Fruit fly (Drosophila melanogaster) whole organism, embryonic: ENCODE measurements around the gene CG8419.

ENCODE experiments used
- Antp ChIP-seq: fragments of 200-800 bp; sonication (Bioruptor generic); optimal IDR thresholded peaks from 3 replicates; lab custom pipeline; 2016; ENCODE audit warnings: missing biosample characterization, missing genetic modification characterization
- CG12071 ChIP-seq: fragments of 200-800 bp; sonication (Bioruptor generic); optimal IDR thresholded peaks from 3 replicates; lab custom pipeline; 2018; ENCODE audit warnings: missing biosample characterization, mild to moderate bottlenecking, missing genetic modification characterization
- CG12104 ChIP-seq: fragments of 200-800 bp; sonication (Bioruptor generic); optimal IDR thresholded peaks from 3 replicates; lab custom pipeline; 2016; ENCODE audit warnings: missing biosample characterization, missing genetic modification characterization
- CG12942 ChIP-seq: fragments of 200-800 bp; sonication (Bioruptor generic); optimal IDR thresholded peaks from 3 replicates; lab custom pipeline; 2016; ENCODE audit warnings: missing biosample characterization, missing genetic modification characterization
- CG13424 ChIP-seq: fragments of 200-800 bp; sonication (Bioruptor generic); optimal IDR thresholded peaks from 2 replicates; lab custom pipeline; 2019; ENCODE audit warnings: missing biosample characterization, mild to moderate bottlenecking, missing genetic modification characterization, moderate library complexity
- CG14050 ChIP-seq: fragments of 200-800 bp; sonication (Bioruptor generic); IDR thresholded peaks from 3 replicates; pipeline ENCODE4 v1.3.6; 2022; ENCODE audit warnings: missing biosample characterization, missing genetic modification characterization
- CG14667 ChIP-seq: fragments of 200-800 bp; sonication (Bioruptor generic); IDR thresholded peaks from 2 replicates; pipeline ENCODE4 v1.3.6; 2022; ENCODE audit warnings: missing biosample characterization, missing genetic modification characterization
- CG14860 ChIP-seq: fragments of 200-800 bp; sonication (Bioruptor generic); IDR thresholded peaks from 3 replicates; pipeline ENCODE4 v1.3.6; 2022; ENCODE audit warnings: missing biosample characterization, missing genetic modification characterization; ENCODE audit not compliant: partially characterized antibody
- CG1603 ChIP-seq: fragments of 200-800 bp; sonication (Bioruptor generic); optimal IDR thresholded peaks from 2 replicates; lab custom pipeline; 2019; ENCODE audit warnings: missing biosample characterization, mild to moderate bottlenecking, missing genetic modification characterization, moderate library complexity
- CG16779 ChIP-seq: fragments of 200-800 bp; sonication (Bioruptor generic); IDR thresholded peaks from 2 replicates; pipeline ENCODE4 v1.3.6; 2022; ENCODE audit warnings: missing biosample characterization, missing genetic modification characterization
- CG18262 ChIP-seq: fragments of 200-800 bp; optimal IDR thresholded peaks from 3 replicates; lab custom pipeline; 2019; ENCODE audit warnings: missing biosample characterization, mild to moderate bottlenecking, missing genetic modification characterization, moderate library complexity
- CG1832 ChIP-seq: fragments of 200-800 bp; sonication (Bioruptor generic); optimal IDR thresholded peaks from 2 replicates; lab custom pipeline; 2017; ENCODE audit warnings: missing biosample characterization, mild to moderate bottlenecking, missing genetic modification characterization, inconsistent platforms
- CG18476 ChIP-seq: fragments of 200-800 bp; sonication (Bioruptor generic); optimal IDR thresholded peaks from 2 replicates; lab custom pipeline; 2016; ENCODE audit warnings: missing biosample characterization, mild to moderate bottlenecking, missing genetic modification characterization
- CG2116 ChIP-seq: fragments of 200-800 bp; sonication (Bioruptor generic); optimal IDR thresholded peaks from 3 replicates; lab custom pipeline; 2018; ENCODE audit warnings: missing biosample characterization, mild to moderate bottlenecking, missing genetic modification characterization
- CG30431 ChIP-seq: fragments of 200-800 bp; sonication (Bioruptor generic); optimal IDR thresholded peaks from 2 replicates; lab custom pipeline; 2017; ENCODE audit warnings: missing biosample characterization, missing genetic modification characterization
- CG3065 ChIP-seq: fragments of 200-800 bp; sonication (Bioruptor generic); optimal IDR thresholded peaks from 2 replicates; lab custom pipeline; 2016; ENCODE audit warnings: missing biosample characterization, missing genetic modification characterization
- CG31388 ChIP-seq: fragments of 200-800 bp; sonication (Bioruptor generic); optimal IDR thresholded peaks from 2 replicates; lab custom pipeline; 2016; ENCODE audit warnings: missing biosample characterization, missing genetic modification characterization
- CG32767 ChIP-seq: fragments of 200-800 bp; sonication (Bioruptor generic); IDR thresholded peaks from 2 replicates; pipeline ENCODE4 v1.3.6; 2022; ENCODE audit warnings: missing biosample characterization, missing genetic modification characterization
- CG34422 ChIP-seq: fragments of 200-800 bp; sonication (Bioruptor generic); IDR thresholded peaks from 3 replicates; pipeline ENCODE4 v1.3.6; 2022; ENCODE audit warnings: missing biosample characterization, missing genetic modification characterization
- CG6654 ChIP-seq: fragments of 200-800 bp; sonication (Bioruptor generic); optimal IDR thresholded peaks from 2 replicates; lab custom pipeline; 2017; ENCODE audit warnings: missing biosample characterization, mild to moderate bottlenecking, missing genetic modification characterization
- CG7786 ChIP-seq: fragments of 200-800 bp; sonication (Bioruptor generic); optimal IDR thresholded peaks from 2 replicates; lab custom pipeline; 2016; ENCODE audit warnings: missing biosample characterization, missing genetic modification characterization
- CG7963 ChIP-seq: fragments of 200-800 bp; sonication (Bioruptor generic); IDR thresholded peaks from 3 replicates; pipeline ENCODE4 v1.3.6; 2022; ENCODE audit warnings: missing biosample characterization, missing genetic modification characterization; ENCODE audit not compliant: partially characterized antibody
- CG9609 ChIP-seq: fragments of 200-800 bp; sonication (Bioruptor generic); optimal IDR thresholded peaks from 3 replicates; lab custom pipeline; 2016; ENCODE audit warnings: missing biosample characterization, missing genetic modification characterization
- CG9876 ChIP-seq: fragments of 200-800 bp; sonication (Bioruptor generic); optimal IDR thresholded peaks from 2 replicates; lab custom pipeline; 2016; ENCODE audit warnings: missing biosample characterization, missing genetic modification characterization
- CHES-1-like ChIP-seq: fragments of 200-800 bp; sonication (Bioruptor generic); optimal IDR thresholded peaks from 2 replicates; lab custom pipeline; 2016; ENCODE audit warnings: missing biosample characterization, missing genetic modification characterization
- Chrac-16 ChIP-seq: fragments of 200-800 bp; sonication (Bioruptor generic); optimal IDR thresholded peaks from 3 replicates; lab custom pipeline; 2016; ENCODE audit warnings: missing biosample characterization, missing genetic modification characterization
- Doc2 ChIP-seq: fragments of 200-800 bp; sonication (Bioruptor generic); IDR thresholded peaks from 2 replicates; pipeline ENCODE4 v1.3.6; 2022; ENCODE audit warnings: missing biosample characterization, missing genetic modification characterization
- E2f1 ChIP-seq: fragments of 200-800 bp; sonication (Bioruptor generic); IDR thresholded peaks from 2 replicates; pipeline ENCODE4 v1.3.6; 2022; ENCODE audit warnings: missing biosample characterization, missing genetic modification characterization
- HLH54F ChIP-seq: fragments of 200-800 bp; sonication (Bioruptor generic); optimal IDR thresholded peaks from 3 replicates; lab custom pipeline; 2016; ENCODE audit warnings: missing biosample characterization, missing genetic modification characterization
- Hr3 ChIP-seq: fragments of 200-800 bp; sonication (Bioruptor generic); optimal IDR thresholded peaks from 3 replicates; lab custom pipeline; 2016; ENCODE audit warnings: missing biosample characterization, missing genetic modification characterization
- Hsf ChIP-seq: fragments of 200-800 bp; sonication (Bioruptor generic); optimal IDR thresholded peaks from 3 replicates; lab custom pipeline; 2016; ENCODE audit warnings: missing biosample characterization, missing genetic modification characterization
- Sin3A ChIP-seq: fragments of >200 bp; optimal IDR thresholded peaks from 2 replicates; lab custom pipeline; 2018
- Sry-δ ChIP-seq: fragments of 200-800 bp; sonication (Bioruptor generic); optimal IDR thresholded peaks from 2 replicates; lab custom pipeline; 2016; ENCODE audit warnings: missing biosample characterization, missing genetic modification characterization
- br ChIP-seq: fragments of >200 bp; optimal IDR thresholded peaks from 2 replicates; lab custom pipeline; 2017
- chif ChIP-seq, 2 experiments: fragments of 200-800 bp; sonication (Bioruptor generic); optimal IDR thresholded peaks; 3 replicates each; lab custom pipeline; 2016; ENCODE audit warnings: missing biosample characterization in 2 of 2, missing genetic modification characterization in 2 of 2
- dati ChIP-seq: fragments of 200-800 bp; sonication (Bioruptor generic); IDR thresholded peaks from 2 replicates; pipeline ENCODE4 v1.3.6; 2022; ENCODE audit warnings: missing biosample characterization, missing genetic modification characterization
- exex ChIP-seq: fragments of 200-800 bp; sonication (Bioruptor generic); optimal IDR thresholded peaks from 4 replicates; lab custom pipeline; 2018; ENCODE audit warnings: missing biosample characterization, mild to moderate bottlenecking, missing genetic modification characterization, moderate library complexity
- eyg ChIP-seq: fragments of 200-800 bp; sonication (Bioruptor generic); optimal IDR thresholded peaks from 3 replicates; lab custom pipeline; 2016; ENCODE audit warnings: missing biosample characterization, missing genetic modification characterization
- hkb ChIP-seq, 2 experiments: fragments of 200-800 bp in 1 of 2; fragments of >200 bp in 1 of 2; sonication (Bioruptor generic) in 1 of 2; IDR thresholded peaks in 1 of 2; optimal IDR thresholded peaks in 1 of 2; 2 replicates each; pipeline versions ENCODE4 v1.3.6 to Lab custom; 2017 to 2022; ENCODE audit warnings: missing biosample characterization in 1 of 2, missing genetic modification characterization in 1 of 2
- jing ChIP-seq: fragments of 200-800 bp; sonication (Bioruptor generic); optimal IDR thresholded peaks from 2 replicates; lab custom pipeline; 2018; ENCODE audit warnings: missing biosample characterization, mild to moderate bottlenecking, missing genetic modification characterization
- onecut ChIP-seq: fragments of 200-800 bp; sonication (Bioruptor generic); IDR thresholded peaks from 2 replicates; pipeline ENCODE4 v1.3.6; 2022; ENCODE audit warnings: missing biosample characterization, missing genetic modification characterization
- pho ChIP-seq: fragments of 200-800 bp; sonication (Bioruptor generic); optimal IDR thresholded peaks from 2 replicates; lab custom pipeline; 2016; ENCODE audit warnings: missing biosample characterization, missing genetic modification characterization
- run ChIP-seq: fragments of 200-800 bp; sonication (Bioruptor generic); optimal IDR thresholded peaks from 3 replicates; lab custom pipeline; 2018; ENCODE audit warnings: missing biosample characterization, mild to moderate bottlenecking, missing genetic modification characterization
- salm ChIP-seq: fragments of 200-800 bp; sonication (Bioruptor generic); optimal IDR thresholded peaks from 2 replicates; lab custom pipeline; 2018; ENCODE audit warnings: missing biosample characterization, mild to moderate bottlenecking, missing genetic modification characterization
- sc ChIP-seq, 3 experiments: fragments of >200 bp in 2 of 3; fragments of 200-800 bp in 1 of 3; sonication (Bioruptor generic) in 1 of 3; optimal IDR thresholded peaks; 2 replicates in 2 of 3; 3 replicates in 1 of 3; lab custom pipeline; 2017; ENCODE audit warnings: mild to moderate bottlenecking in 1 of 3, missing biosample characterization in 1 of 3, missing genetic modification characterization in 1 of 3, missing genetic modification reagents in 1 of 3
- seq ChIP-seq: fragments of 200-800 bp; sonication (Bioruptor generic); IDR thresholded peaks from 2 replicates; pipeline ENCODE4 v1.3.6; 2022; ENCODE audit warnings: missing biosample characterization, missing genetic modification characterization
- slp2 ChIP-seq: fragments of 200-800 bp; sonication (Bioruptor generic); optimal IDR thresholded peaks from 2 replicates; lab custom pipeline; 2016; ENCODE audit warnings: missing biosample characterization, missing genetic modification characterization
- sqz ChIP-seq: fragments of 200-800 bp; sonication (Bioruptor generic); optimal IDR thresholded peaks from 3 replicates; lab custom pipeline; 2018; ENCODE audit warnings: missing biosample characterization, mild to moderate bottlenecking, missing genetic modification characterization
- tio ChIP-seq: fragments of 200-800 bp; sonication (Bioruptor generic); optimal IDR thresholded peaks from 2 replicates; lab custom pipeline; 2017; ENCODE audit warnings: missing biosample characterization, missing genetic modification characterization, inconsistent platforms
- trem ChIP-seq: fragments of 200-800 bp; optimal IDR thresholded peaks from 3 replicates; lab custom pipeline; 2019; ENCODE audit warnings: missing biosample characterization, mild to moderate bottlenecking, missing genetic modification characterization, moderate library complexity
- zfh1 ChIP-seq: fragments of 200-800 bp; sonication (Bioruptor generic); IDR thresholded peaks from 3 replicates; pipeline ENCODE4 v1.3.6; 2022; ENCODE audit warnings: missing biosample characterization, missing genetic modification characterization

Gene CG8419

dm6 chr2L:8196757-8197530 is 9.0 kb upstream of the CG8419 start, which contains the start of the genes CG8475 and CG8460 (continued):
- TF ChIP-seq salm (tag; lab: Kevin White, UChicago) = no peak
- no peak for TF ChIP-seq CG14860
- no peak for TF ChIP-seq CG13424 (tag; lab: Kevin White, UChicago)
- TF ChIP-seq Hsf (GFP tag; lab: Kevin White, UChicago) = no peak
- TF ChIP-seq br = no peak
- TF ChIP-seq CG34422 = peak; percentile 78; the same call in 1 of the 3 replicates
- no peak for TF ChIP-seq CG7963 (GFP tag; lab: Robert Waterston, UW)
- no peak for TF ChIP-seq CG12071 (GFP tag; lab: Kevin White, UChicago)
- no peak for TF ChIP-seq CG30431 (GFP tag; lab: Kevin White, UChicago)
- no peak for TF ChIP-seq Antp
- TF ChIP-seq Hr3 (GFP tag; lab: Kevin White, UChicago) = no peak
- no peak for TF ChIP-seq CG9609
- TF ChIP-seq pho (GFP tag; lab: Kevin White, UChicago) = no peak
- no peak for TF ChIP-seq CG6654 (GFP tag; lab: Kevin White, UChicago)
- no peak for TF ChIP-seq CG31388 (GFP tag; lab: Kevin White, UChicago)
- TF ChIP-seq CG14050 = no peak
- TF ChIP-seq CHES-1-like (GFP tag; lab: Kevin White, UChicago) = no peak
- peak; percentile 4 for TF ChIP-seq Sry-δ (GFP tag; lab: Kevin White, UChicago)
- no peak for TF ChIP-seq HLH54F (GFP tag; lab: Kevin White, UChicago)
- peak; percentile 32 for TF ChIP-seq trem
- no peak for TF ChIP-seq Doc2
- no peak for TF ChIP-seq E2f1
- no peak for TF ChIP-seq CG1603 (tag; lab: Kevin White, UChicago)
- no peak for TF ChIP-seq sc (optimal IDR thresholded peaks at IDR 0.05; lab: Kevin White, UChicago)
- TF ChIP-seq sc (GFP tag; optimal IDR thresholded peaks at IDR 0.05; lab: Kevin White, UChicago) = no peak
- no peak for TF ChIP-seq seq
- no peak for TF ChIP-seq tio (GFP tag; lab: Kevin White, UChicago)
- TF ChIP-seq hkb (optimal IDR thresholded peaks at IDR 0.05; lab: Kevin White, UChicago) = no peak
- TF ChIP-seq hkb (GFP tag; IDR thresholded peaks at IDR 0.05; lab: Robert Waterston, UW) = no peak
- no peak for TF ChIP-seq CG14667 (GFP tag; lab: Robert Waterston, UW)
- peak; percentile 18 for TF ChIP-seq Sin3A (lab: Kevin White, UChicago)
- no peak for TF ChIP-seq CG9876 (GFP tag; lab: Kevin White, UChicago)
- no peak for TF ChIP-seq CG16779
- TF ChIP-seq CG12942 (GFP tag; lab: Kevin White, UChicago) = no peak
- TF ChIP-seq eyg (GFP tag; lab: Kevin White, UChicago) = no peak
- TF ChIP-seq sqz (GFP tag; lab: Kevin White, UChicago) = peak; percentile 97
- TF ChIP-seq run (tag; lab: Kevin White, UChicago) = no peak
- TF ChIP-seq CG18476 (GFP tag; lab: Kevin White, UChicago) = no peak
- TF ChIP-seq CG2116 = peak; percentile 50
- TF ChIP-seq CG32767 (GFP tag; lab: Robert Waterston, UW) = no peak
- no peak for TF ChIP-seq Chrac-16 (GFP tag; lab: Kevin White, UChicago)
- TF ChIP-seq CG3065 (GFP tag; lab: Kevin White, UChicago) = no peak
- no peak for TF ChIP-seq dati (GFP tag; lab: Robert Waterston, UW)
- TF ChIP-seq CG12104 (GFP tag; lab: Kevin White, UChicago) = no peak
- TF ChIP-seq jing (GFP tag; lab: Kevin White, UChicago) = no peak
- TF ChIP-seq chif (GFP tag; optimal IDR thresholded peaks at IDR 0.05; lab: Kevin White, UChicago) = no peak
- peak; percentile 51 for TF ChIP-seq onecut
- no peak for TF ChIP-seq CG18262 (tag; lab: Kevin White, UChicago)
- no peak for TF ChIP-seq exex (tag; lab: Kevin White, UChicago)
- no peak for TF ChIP-seq CG1832
- no peak for TF ChIP-seq CG7786
- TF ChIP-seq zfh1 (GFP tag; lab: Robert Waterston, UW) = no peak
- TF ChIP-seq slp2 (GFP tag; lab: Kevin White, UChicago) = no peak
